Fruit fly (Drosophila melanogaster) whole organism, embryonic: ENCODE data around the gene CG42538.

Experiments used
- Antp ChIP-seq: fragments of 200-800 bp; sonication (Bioruptor generic); optimal IDR thresholded peaks from 3 replicates; lab custom pipeline; 2016; ENCODE audit warnings: missing biosample characterization, missing genetic modification characterization
- CG10462 ChIP-seq: fragments of 200-800 bp; sonication (Bioruptor generic); optimal IDR thresholded peaks from 2 replicates; lab custom pipeline; 2016; ENCODE audit warnings: missing biosample characterization, missing genetic modification characterization
- CG10543 ChIP-seq: fragments of 200-800 bp; sonication (Bioruptor generic); optimal IDR thresholded peaks from 3 replicates; lab custom pipeline; 2017; ENCODE audit warnings: missing biosample characterization, mild to moderate bottlenecking, missing genetic modification characterization, moderate library complexity
- CG10565 ChIP-seq: fragments of 200-800 bp; sonication (Bioruptor generic); optimal IDR thresholded peaks from 3 replicates; lab custom pipeline; 2016; ENCODE audit warnings: missing biosample characterization, mild to moderate bottlenecking, missing genetic modification characterization
- CG11695 ChIP-seq: fragments of 200-800 bp; sonication (Bioruptor generic); IDR thresholded peaks from 3 replicates; pipeline ENCODE4 v1.3.6; 2022; ENCODE audit warnings: missing biosample characterization, missing genetic modification characterization
- CG12219 ChIP-seq: fragments of 200-800 bp; sonication (Bioruptor generic); optimal IDR thresholded peaks from 3 replicates; lab custom pipeline; 2018; ENCODE audit warnings: missing biosample characterization, mild to moderate bottlenecking, missing genetic modification characterization
- CG13424 ChIP-seq: fragments of 200-800 bp; sonication (Bioruptor generic); optimal IDR thresholded peaks from 2 replicates; lab custom pipeline; 2019; ENCODE audit warnings: missing biosample characterization, mild to moderate bottlenecking, missing genetic modification characterization, moderate library complexity
- CG15073 ChIP-seq: fragments of 200-800 bp; sonication (Bioruptor generic); optimal IDR thresholded peaks from 2 replicates; lab custom pipeline; 2016; ENCODE audit warnings: missing biosample characterization, missing genetic modification characterization
- CG15479 ChIP-seq: fragments of 200-800 bp; sonication (Bioruptor generic); optimal IDR thresholded peaks from 3 replicates; lab custom pipeline; 2019; ENCODE audit warnings: missing biosample characterization, mild to moderate bottlenecking, missing genetic modification characterization, moderate library complexity
- CG17328 ChIP-seq: fragments of 200-800 bp; sonication (Bioruptor generic); IDR thresholded peaks from 2 replicates; pipeline ENCODE4 v1.3.6; 2022; ENCODE audit warnings: missing biosample characterization, missing genetic modification characterization
- CG17361 ChIP-seq: fragments of 200-800 bp; sonication (Bioruptor generic); IDR thresholded peaks from 3 replicates; pipeline ENCODE4 v1.3.6; 2022; ENCODE audit warnings: missing biosample characterization, missing genetic modification characterization
- CG17829 ChIP-seq: fragments of 200-800 bp; optimal IDR thresholded peaks from 2 replicates; lab custom pipeline; 2019; ENCODE audit warnings: missing biosample characterization, mild to moderate bottlenecking, missing genetic modification characterization, moderate library complexity
- CG18262 ChIP-seq: fragments of 200-800 bp; optimal IDR thresholded peaks from 3 replicates; lab custom pipeline; 2019; ENCODE audit warnings: missing biosample characterization, mild to moderate bottlenecking, missing genetic modification characterization, moderate library complexity
- CG2678 ChIP-seq: fragments of 200-800 bp; sonication (Bioruptor generic); optimal IDR thresholded peaks from 3 replicates; lab custom pipeline; 2019; ENCODE audit warnings: missing biosample characterization, mild to moderate bottlenecking, missing genetic modification characterization, moderate library complexity
- CG3726 ChIP-seq: fragments of 200-800 bp; sonication (Bioruptor generic); IDR thresholded peaks from 3 replicates; pipeline ENCODE4, ENCODE4 v1.3.6; 2022; ENCODE audit warnings: missing biosample characterization, missing genetic modification characterization
- CG4360 ChIP-seq: fragments of 200-800 bp; sonication (Bioruptor generic); IDR thresholded peaks from 2 replicates; pipeline ENCODE4 v1.3.6; 2022; ENCODE audit warnings: missing biosample characterization, missing genetic modification characterization
- CG6689 ChIP-seq: fragments of 200-800 bp; sonication (Bioruptor generic); IDR thresholded peaks from 2 replicates; pipeline ENCODE4 v1.3.6; 2022; ENCODE audit warnings: missing biosample characterization, missing genetic modification characterization
- CG6765 ChIP-seq: fragments of 200-800 bp; sonication (Bioruptor generic); optimal IDR thresholded peaks from 3 replicates; lab custom pipeline; 2017; ENCODE audit warnings: missing biosample characterization, mild to moderate bottlenecking, missing genetic modification characterization
- CG7839 ChIP-seq: fragments of 200-800 bp; sonication (Bioruptor generic); optimal IDR thresholded peaks from 3 replicates; lab custom pipeline; 2018; ENCODE audit warnings: missing biosample characterization, mild to moderate bottlenecking, missing genetic modification characterization, moderate library complexity
- CG7963 ChIP-seq: fragments of 200-800 bp; sonication (Bioruptor generic); IDR thresholded peaks from 3 replicates; pipeline ENCODE4 v1.3.6; 2022; ENCODE audit warnings: missing biosample characterization, missing genetic modification characterization; ENCODE audit not compliant: partially characterized antibody
- CG8944 ChIP-seq: fragments of 200-800 bp; sonication (Bioruptor generic); optimal IDR thresholded peaks from 3 replicates; lab custom pipeline; 2016; ENCODE audit warnings: missing biosample characterization, missing genetic modification characterization
- Doc2 ChIP-seq: fragments of 200-800 bp; sonication (Bioruptor generic); IDR thresholded peaks from 2 replicates; pipeline ENCODE4 v1.3.6; 2022; ENCODE audit warnings: missing biosample characterization, missing genetic modification characterization
- Elba2 ChIP-seq: fragments of 200-800 bp; sonication (Bioruptor generic); optimal IDR thresholded peaks from 3 replicates; lab custom pipeline; 2016; ENCODE audit warnings: missing biosample characterization, missing genetic modification characterization
- HLHmδ ChIP-seq: fragments of 200-800 bp; sonication (Bioruptor generic); optimal IDR thresholded peaks from 2 replicates; lab custom pipeline; 2018; ENCODE audit warnings: missing biosample characterization, mild to moderate bottlenecking, missing genetic modification characterization, moderate library complexity
- Hmr ChIP-seq: fragments of 200-800 bp; sonication (Bioruptor generic); optimal IDR thresholded peaks from 3 replicates; lab custom pipeline; 2017; ENCODE audit warnings: mild to moderate bottlenecking, missing biosample characterization, missing genetic modification reagents, missing genetic modification characterization
- Lhr ChIP-seq: fragments of 200-800 bp; sonication (Bioruptor generic); optimal IDR thresholded peaks from 3 replicates; lab custom pipeline; 2017; ENCODE audit warnings: mild to moderate bottlenecking, missing biosample characterization, missing genetic modification reagents, missing genetic modification characterization
- Max ChIP-seq: fragments of 200-800 bp; sonication (Bioruptor generic); optimal IDR thresholded peaks from 2 replicates; lab custom pipeline; 2016; ENCODE audit warnings: missing biosample characterization, mild to moderate bottlenecking, missing genetic modification characterization
- Myb ChIP-seq: fragments of 200-800 bp; sonication (Bioruptor generic); optimal IDR thresholded peaks from 2 replicates; lab custom pipeline; 2016; ENCODE audit warnings: missing biosample characterization, missing genetic modification characterization
- Spps ChIP-seq: fragments of 200-800 bp; sonication (Bioruptor generic); optimal IDR thresholded peaks from 2 replicates; lab custom pipeline; 2018; ENCODE audit warnings: missing biosample characterization, mild to moderate bottlenecking, missing genetic modification characterization
- TFAM ChIP-seq: fragments of 200-800 bp; sonication (Bioruptor generic); optimal IDR thresholded peaks from 2 replicates; lab custom pipeline; 2017; ENCODE audit warnings: missing biosample characterization, missing genetic modification characterization, inconsistent platforms
- bsh ChIP-seq, 2 experiments: fragments of 200-800 bp; sonication (Bioruptor generic); optimal IDR thresholded peaks; 2 replicates each; lab custom pipeline; 2017 to 2018; ENCODE audit warnings: mild to moderate bottlenecking in 2 of 2, missing biosample characterization in 2 of 2, missing genetic modification characterization in 2 of 2, moderate library complexity in 1 of 2
- cg ChIP-seq: fragments of 200-800 bp; sonication (Bioruptor generic); optimal IDR thresholded peaks from 3 replicates; lab custom pipeline; 2019; ENCODE audit warnings: missing biosample characterization, mild to moderate bottlenecking, missing genetic modification characterization, moderate library complexity
- chif ChIP-seq, 2 experiments: fragments of 200-800 bp; sonication (Bioruptor generic); optimal IDR thresholded peaks; 3 replicates each; lab custom pipeline; 2016; ENCODE audit warnings: missing biosample characterization in 2 of 2, missing genetic modification characterization in 2 of 2
- chinmo ChIP-seq: fragments of 200-800 bp; sonication (Bioruptor generic); IDR thresholded peaks from 4 replicates; pipeline ENCODE4 v1.3.6; 2022; ENCODE audit warnings: missing biosample characterization, missing genetic modification characterization; ENCODE audit not compliant: partially characterized antibody
- gce ChIP-seq: fragments of 200-800 bp; sonication (Bioruptor generic); IDR thresholded peaks from 3 replicates; pipeline ENCODE4 v1.3.6; 2022; ENCODE audit warnings: missing biosample characterization, missing genetic modification characterization
- grau ChIP-seq: fragments of 200-800 bp; optimal IDR thresholded peaks from 3 replicates; lab custom pipeline; 2019; ENCODE audit warnings: missing biosample characterization, mild to moderate bottlenecking, missing genetic modification characterization, moderate library complexity
- gsb-n ChIP-seq: fragments of 200-800 bp; sonication (Bioruptor generic); optimal IDR thresholded peaks from 3 replicates; lab custom pipeline; 2018; ENCODE audit warnings: missing biosample characterization, mild to moderate bottlenecking, missing genetic modification characterization
- gt ChIP-seq: fragments of 200-800 bp; sonication (Bioruptor generic); IDR thresholded peaks from 2 replicates; pipeline ENCODE4 v1.3.6; 2022; ENCODE audit warnings: missing biosample characterization, missing genetic modification characterization
- jing ChIP-seq: fragments of 200-800 bp; sonication (Bioruptor generic); optimal IDR thresholded peaks from 2 replicates; lab custom pipeline; 2018; ENCODE audit warnings: missing biosample characterization, mild to moderate bottlenecking, missing genetic modification characterization
- klu ChIP-seq: fragments of 200-800 bp; sonication (Bioruptor generic); IDR thresholded peaks from 2 replicates; pipeline ENCODE4 v1.3.6; 2022; ENCODE audit warnings: missing biosample characterization, missing genetic modification characterization
- luna ChIP-seq: fragments of 200-800 bp; sonication (Bioruptor generic); optimal IDR thresholded peaks from 2 replicates; lab custom pipeline; 2016; ENCODE audit warnings: missing biosample characterization, missing genetic modification characterization
- maf-S ChIP-seq: fragments of 200-800 bp; sonication (Bioruptor generic); optimal IDR thresholded peaks from 2 replicates; lab custom pipeline; 2016; ENCODE audit warnings: missing biosample characterization, missing genetic modification characterization
- nmo ChIP-seq: fragments of 200-800 bp; sonication (Bioruptor generic); optimal IDR thresholded peaks from 2 replicates; lab custom pipeline; 2018; ENCODE audit warnings: missing biosample characterization, mild to moderate bottlenecking, missing genetic modification characterization, moderate library complexity
- oc ChIP-seq: fragments of 200-800 bp; sonication (Bioruptor generic); optimal IDR thresholded peaks from 2 replicates; lab custom pipeline; 2018; ENCODE audit warnings: missing biosample characterization, mild to moderate bottlenecking, missing genetic modification characterization, moderate library complexity
- pho ChIP-seq: fragments of 200-800 bp; sonication (Bioruptor generic); optimal IDR thresholded peaks from 2 replicates; lab custom pipeline; 2016; ENCODE audit warnings: missing biosample characterization, missing genetic modification characterization
- prd ChIP-seq, 3 experiments: fragments of >200 bp in 2 of 3; fragments of 200-800 bp in 1 of 3; sonication (Bioruptor generic) in 1 of 3; optimal IDR thresholded peaks in 2 of 3; IDR thresholded peaks in 1 of 3; 2 replicates in 2 of 3; 3 replicates in 1 of 3; pipeline versions ENCODE4 v1.3.6 to Lab custom; 2017 to 2022; ENCODE audit warnings: missing biosample characterization in 1 of 3, missing genetic modification characterization in 1 of 3
- scrt ChIP-seq: fragments of 200-800 bp; sonication (Bioruptor generic); optimal IDR thresholded peaks from 2 replicates; lab custom pipeline; 2018; ENCODE audit warnings: missing biosample characterization, mild to moderate bottlenecking, missing genetic modification characterization, moderate library complexity
- sima ChIP-seq: fragments of 200-800 bp; sonication (Bioruptor generic); optimal IDR thresholded peaks from 2 replicates; lab custom pipeline; 2016; ENCODE audit warnings: missing biosample characterization, missing genetic modification characterization
- sr ChIP-seq: fragments of 200-800 bp; sonication (Bioruptor generic); IDR thresholded peaks from 3 replicates; pipeline ENCODE4 v1.3.6; 2022; ENCODE audit warnings: missing biosample characterization, missing genetic modification characterization
- twi ChIP-seq: fragments of 200-800 bp; optimal IDR thresholded peaks from 2 replicates; lab custom pipeline; 2019; ENCODE audit warnings: missing biosample characterization, mild to moderate bottlenecking, missing genetic modification characterization, moderate library complexity

CG42538 gene

DNA sequence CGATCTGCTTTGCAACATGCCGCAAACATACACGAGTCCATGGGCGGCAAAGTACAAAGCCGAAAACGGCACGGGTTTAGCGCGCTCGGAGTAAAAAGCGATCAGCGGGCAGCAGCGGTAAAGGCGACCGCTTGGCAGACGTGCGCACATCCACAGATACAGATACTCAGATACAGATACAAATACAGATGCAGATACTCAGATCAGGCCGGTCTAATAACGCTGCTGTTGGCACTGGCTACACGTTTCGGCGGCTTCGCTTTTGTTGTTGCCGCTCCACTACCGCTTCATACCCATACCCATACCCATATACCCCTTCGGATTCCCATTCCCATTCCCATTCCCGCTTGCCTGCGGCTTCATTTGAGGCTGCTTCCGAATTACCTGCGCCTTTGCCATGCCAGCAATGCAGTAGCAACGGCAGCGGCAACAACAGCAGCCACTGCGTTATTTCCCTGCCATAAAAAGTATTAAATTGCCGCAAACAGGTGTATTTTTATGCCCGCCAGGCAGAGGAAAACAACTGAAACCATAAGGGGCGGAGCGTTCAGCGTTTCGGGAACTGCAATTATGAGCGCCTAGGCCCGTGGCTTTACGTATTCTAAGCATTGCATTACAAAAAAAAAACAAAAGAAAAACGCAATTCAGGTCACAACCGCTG, 9.2 kb upstream of the CG42538 start (continued):
- TF ChIP-seq prd (optimal IDR thresholded peaks at IDR 0.05; lab: Kevin White, UChicago) = no peak
- TF ChIP-seq prd (GFP tag; IDR thresholded peaks at IDR 0.05; lab: Robert Waterston, UW) = no peak
- TF ChIP-seq sr (GFP tag; lab: Robert Waterston, UW) = no peak
- no peak for TF ChIP-seq Myb (GFP tag; lab: Kevin White, UChicago)
- peak; percentile 77 for TF ChIP-seq CG4360 (GFP tag; lab: Robert Waterston, UW)
- TF ChIP-seq bsh (GFP tag; optimal IDR thresholded peaks at IDR 0.05; lab: Kevin White, UChicago) = no peak
- TF ChIP-seq TFAM (GFP tag; lab: Kevin White, UChicago) = no peak
- no peak for TF ChIP-seq CG10462
- TF ChIP-seq twi (tag; lab: Kevin White, UChicago) = peak; percentile 39
- no peak for TF ChIP-seq Max (GFP tag; lab: Kevin White, UChicago)
- no peak for TF ChIP-seq CG8944
- TF ChIP-seq chinmo (GFP tag; lab: Robert Waterston, UW) = 0 out of 4 replicates have a peak, but pooled peaks have one; percentile 27
- no peak for TF ChIP-seq pho (GFP tag; lab: Kevin White, UChicago)
- TF ChIP-seq grau (tag; lab: Kevin White, UChicago) = no peak
- peak; percentile 61 for TF ChIP-seq cg
- no peak for TF ChIP-seq CG7839 (tag; lab: Kevin White, UChicago)
- TF ChIP-seq klu = no peak
- no peak for TF ChIP-seq CG17829 (tag; lab: Kevin White, UChicago)
- no peak for TF ChIP-seq CG2678 (tag; lab: Kevin White, UChicago)
- no peak for TF ChIP-seq CG7963 (GFP tag; lab: Robert Waterston, UW)
- no peak for TF ChIP-seq Antp
- no peak for TF ChIP-seq CG3726 (GFP tag; lab: Robert Waterston, UW)
- TF ChIP-seq gsb-n (tag; lab: Kevin White, UChicago) = no peak
- no peak for TF ChIP-seq CG12219 (GFP tag; lab: Kevin White, UChicago)
- no peak for TF ChIP-seq jing
- TF ChIP-seq CG6765 (GFP tag; lab: Kevin White, UChicago) = no peak
- TF ChIP-seq luna (GFP tag; lab: Kevin White, UChicago) = no peak
- TF ChIP-seq nmo (GFP tag; lab: Kevin White, UChicago) = no peak
- no peak for TF ChIP-seq CG17328 (GFP tag; lab: Robert Waterston, UW)
- TF ChIP-seq gt (GFP tag; lab: Robert Waterston, UW) = no peak
- TF ChIP-seq Doc2 (GFP tag; lab: Robert Waterston, UW) = no peak
- TF ChIP-seq gce = no peak
- no peak for TF ChIP-seq CG10565
- peak; percentile 4 for TF ChIP-seq CG10543 (GFP tag; lab: Kevin White, UChicago)
- no peak for TF ChIP-seq maf-S (GFP tag; lab: Kevin White, UChicago)
- no peak for TF ChIP-seq chif (GFP tag; optimal IDR thresholded peaks at IDR 0.05; lab: Kevin White, UChicago)
- peak; percentile 24 for TF ChIP-seq oc (tag; lab: Kevin White, UChicago)
- TF ChIP-seq Hmr (GFP tag; lab: Kevin White, UChicago) = no peak
- no peak for TF ChIP-seq CG11695 (GFP tag; lab: Robert Waterston, UW)
- peak; percentile 90 for TF ChIP-seq CG15479 (GFP tag; lab: Kevin White, UChicago)
- no peak for TF ChIP-seq CG17361 (GFP tag; lab: Robert Waterston, UW)
- TF ChIP-seq scrt (GFP tag; lab: Kevin White, UChicago) = no peak
- no peak for TF ChIP-seq Lhr
- TF ChIP-seq CG18262 = no peak
- peak; percentile 32 for TF ChIP-seq HLHmδ (GFP tag; lab: Kevin White, UChicago)
- TF ChIP-seq Elba2 = no peak
- TF ChIP-seq CG6689 (GFP tag; lab: Robert Waterston, UW) = 0 out of 2 replicates have a peak, but pooled peaks have one; percentile 3
- TF ChIP-seq Spps (tag; lab: Kevin White, UChicago) = no peak
- no peak for TF ChIP-seq CG15073
- no peak for TF ChIP-seq sima (GFP tag; lab: Kevin White, UChicago)
- TF ChIP-seq CG13424 (tag; lab: Kevin White, UChicago) = no peak
